Fruit fly (Drosophila melanogaster): Measurements from ENCODE around the gene mura.

dm6 chr3R:9570657-9571056 is 19.1 kb upstream of the mura start:
- TF ChIP-seq CG8478 (optimal IDR thresholded peaks at IDR 0.05) (no peak), CTCF (optimal IDR thresholded peaks at IDR 0.05) (no peak)
